Worm (Caenorhabditis elegans) whole organism, early embryonic: ENCODE data around the gene M01B2.10.

Experiments used
- aly-1 ChIP-seq: sonication (generic microtip); optimal IDR thresholded peaks from 2 replicates; lab custom pipeline; 2016; ENCODE audit warnings: missing genetic modification characterization, missing compliant biosample characterization
- ceh-36 ChIP-seq: sonication (generic microtip); optimal IDR thresholded peaks from 2 replicates; lab custom pipeline; 2016; ENCODE audit warnings: missing genetic modification characterization, inconsistent platforms, missing compliant biosample characterization
- flt-1 ChIP-seq: fragments of 200-800 bp; sonication (Bioruptor generic); IDR thresholded peaks from 2 replicates; pipeline ENCODE4 v1.3.6; 2022; ENCODE audit warnings: missing genetic modification characterization, missing compliant biosample characterization

DNA sequence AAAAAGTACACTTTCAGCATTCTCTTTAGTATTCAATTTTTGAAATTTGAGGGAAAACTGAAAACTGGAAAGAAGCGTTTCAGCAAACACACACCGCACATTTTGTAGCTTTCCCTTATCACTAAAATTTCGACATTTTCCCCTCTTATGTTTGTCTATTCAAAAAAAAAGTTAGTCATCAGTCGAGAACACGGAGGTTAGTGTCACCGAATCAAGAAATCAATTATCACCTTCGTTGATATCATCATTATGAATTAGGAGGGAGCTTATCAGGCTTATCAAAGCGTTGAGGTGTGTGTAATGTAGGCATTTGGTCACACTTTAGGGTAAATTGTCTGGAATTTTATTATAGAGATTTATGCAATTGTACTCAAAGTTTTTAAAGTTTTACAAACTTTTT lies 36.4 kb upstream of the M01B2.10 start, which contains the start of gene cpr-3:
- TF ChIP-seq flt-1 (GFP tag; lab: Robert Waterston, UW) (no peak), aly-1 (no peak), ceh-36 (no peak)
